Fruit fly (Drosophila melanogaster): ENCODE measurements around the gene Sgs4.

The Sgs4 gene

DNA sequence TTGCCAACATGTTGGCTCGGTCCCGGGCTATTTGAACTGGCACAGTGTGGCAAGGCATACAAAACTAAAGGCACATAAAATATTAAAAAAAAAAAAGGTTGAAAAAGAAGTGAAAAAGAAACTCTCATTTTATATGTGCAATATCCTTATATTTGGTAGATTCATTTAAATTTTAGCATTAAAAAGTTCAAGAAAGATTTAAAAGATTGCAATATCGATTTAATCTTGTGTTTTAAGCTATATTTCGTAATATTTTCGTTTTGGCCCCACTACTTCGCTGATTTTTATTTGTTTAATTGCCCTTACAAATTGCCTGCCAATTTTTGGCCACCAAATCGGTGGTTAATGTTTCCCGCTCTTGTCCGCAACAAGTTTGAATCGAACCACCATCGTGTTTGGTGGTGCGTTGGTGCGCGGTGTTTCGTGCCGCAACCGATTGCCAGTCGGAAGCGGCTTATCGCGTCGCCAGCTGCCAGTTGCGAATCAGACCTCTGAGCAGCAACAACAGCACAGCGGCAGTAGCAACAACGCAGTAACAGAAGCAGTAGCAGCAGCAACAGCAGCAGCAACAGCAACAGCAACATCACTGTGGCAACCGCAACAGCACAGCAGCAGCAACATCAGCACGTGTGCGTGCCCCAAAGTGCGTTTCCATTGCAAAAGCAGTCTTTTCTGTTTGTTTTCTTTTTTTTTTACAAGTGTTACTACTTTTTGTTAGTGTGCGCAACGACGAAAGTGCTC lies 5.8 kb downstream of the Sgs4 start (continued):
- TF ChIP-seq topi (GFP tag; optimal IDR thresholded peaks at IDR 0.05) (peak; percentile 98), CG6854 (GFP tag; optimal IDR thresholded peaks at IDR 0.05) (peak; percentile 82), CG10669 (GFP tag; optimal IDR thresholded peaks at IDR 0.05) (peak; percentile 91), CG6163 (GFP tag; IDR thresholded peaks at IDR 0.05) (peak; percentile 86), spab (GFP tag; optimal IDR thresholded peaks at IDR 0.05) (peak; percentile 91), CG6808 (GFP tag; optimal IDR thresholded peaks at IDR 0.05) (peak; percentile 88), CG6276 (GFP tag; optimal IDR thresholded peaks at IDR 0.05) (peak; percentile 98), ss (GFP tag; optimal IDR thresholded peaks at IDR 0.05) (peak; percentile 68 to 78), fkh (GFP tag; optimal IDR thresholded peaks at IDR 0.05) (peak; percentile 63), CG8632 (GFP tag; optimal IDR thresholded peaks at IDR 0.05) (peak; percentile 95), Blimp-1 (GFP tag; optimal IDR thresholded peaks at IDR 0.05) (peak; percentile 83), Sox15 (GFP tag; optimal IDR thresholded peaks at IDR 0.05) (peak; percentile 92), Gug (GFP tag; IDR thresholded peaks at IDR 0.05) (peak; percentile 95), Eip93F (GFP tag; optimal IDR thresholded peaks at IDR 0.05) (peak; percentile 51), Ets96B (tag; optimal IDR thresholded peaks at IDR 0.05) (peak; percentile 83), CG11762 (GFP tag; optimal IDR thresholded peaks at IDR 0.05; ENCODE audit: insufficient read depth) (peak; percentile 93), fd59A (GFP tag; optimal IDR thresholded peaks at IDR 0.05) (peak; percentile 87), salr (GFP tag; optimal IDR thresholded peaks at IDR 0.05) (peak; percentile 67 to 97), CG32006 (GFP tag; optimal IDR thresholded peaks at IDR 0.05) (peak; percentile 99), CG11294 (GFP tag; IDR thresholded peaks at IDR 0.05) (peak; percentile 92), Lpt (GFP tag; optimal IDR thresholded peaks at IDR 0.05) (peak; percentile 96), Eip78C (GFP tag) (peak; percentile 97), CG3032 (tag; optimal IDR thresholded peaks at IDR 0.05) (peak; percentile 78), achi (GFP tag; optimal IDR thresholded peaks at IDR 0.05) (peak; percentile 96), Hr4 (GFP tag; optimal IDR thresholded peaks at IDR 0.05) (peak; percentile 91), lz (GFP tag; optimal IDR thresholded peaks at IDR 0.05) (peak; percentile 96), CG10631 (GFP tag; optimal IDR thresholded peaks at IDR 0.05) (peak; percentile 97), CG4318 (GFP tag; optimal IDR thresholded peaks at IDR 0.05) (peak; percentile 98), CG3919 (GFP tag; optimal IDR thresholded peaks at IDR 0.05) (peak; percentile 93), CG8119 (GFP tag; IDR thresholded peaks at IDR 0.05) (peak; percentile 98), fd85E (GFP tag; optimal IDR thresholded peaks at IDR 0.05) (peak; percentile 63), Sox102F (GFP tag; optimal IDR thresholded peaks at IDR 0.05) (peak; percentile 92)

DNA sequence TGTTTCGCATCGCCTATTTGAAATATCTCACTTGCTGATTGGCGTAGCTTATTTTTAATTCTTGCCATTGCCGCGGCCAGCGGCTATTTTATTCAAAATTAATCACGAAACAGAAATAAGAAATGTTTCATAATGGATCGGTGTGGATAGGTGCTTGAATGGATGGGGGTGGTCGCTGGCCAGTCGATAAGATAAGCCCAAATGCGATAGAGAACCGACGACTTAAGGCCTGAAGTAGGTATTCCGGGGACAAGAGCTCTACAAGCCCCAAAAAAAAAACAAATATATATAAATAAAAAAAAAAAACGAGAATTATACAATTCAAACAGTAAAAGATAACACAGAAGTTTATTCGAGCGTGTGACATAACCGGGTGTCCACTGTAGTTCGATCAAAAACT lies 10.6 kb downstream of the Sgs4 start:
- peak; percentile 75 for TF ChIP-seq vri (GFP tag; optimal IDR thresholded peaks at IDR 0.05)
- no peak for TF ChIP-seq Hr38 (GFP tag; optimal IDR thresholded peaks at IDR 0.05)

DNA sequence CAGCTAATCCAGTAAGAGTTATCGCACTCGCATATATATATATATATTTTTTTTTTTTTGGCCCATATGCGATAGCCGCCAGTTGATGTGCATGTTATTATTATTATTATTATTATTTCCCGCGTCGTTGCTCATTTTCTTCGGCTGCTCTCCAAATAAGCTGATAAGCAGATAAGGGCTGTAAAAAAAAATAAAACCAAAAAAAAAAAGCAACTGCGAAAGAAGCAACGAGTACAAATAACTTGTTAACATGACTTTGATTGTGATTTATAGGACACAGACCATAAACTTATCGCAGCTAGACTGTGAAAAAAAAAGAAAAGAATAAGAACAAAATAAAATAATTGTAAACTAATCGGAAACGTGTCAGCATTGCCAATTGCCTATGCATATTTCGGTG lies 15.9 kb downstream of the Sgs4 start:
- TF ChIP-seq CG4318 (GFP tag; optimal IDR thresholded peaks at IDR 0.05) (no peak), vri (GFP tag; optimal IDR thresholded peaks at IDR 0.05) (peak; percentile 58), lz (GFP tag; optimal IDR thresholded peaks at IDR 0.05) (no peak), CG32006 (GFP tag; optimal IDR thresholded peaks at IDR 0.05) (no peak), Sox14 (GFP tag; optimal IDR thresholded peaks at IDR 0.05) (no peak), CG11902 (GFP tag; optimal IDR thresholded peaks at IDR 0.05) (no peak), CG6163 (GFP tag; IDR thresholded peaks at IDR 0.05) (0 out of 3 replicates have a peak, but pooled peaks have one; percentile 20), salr (GFP tag; optimal IDR thresholded peaks at IDR 0.05) (no peak), Eip75B (GFP tag; optimal IDR thresholded peaks at IDR 0.05) (no peak)

Data from whole organism, prepupa.